Worm (Caenorhabditis elegans): ENCODE results near the gene Y53G8B.1.

The Y53G8B.1 gene

ce11 chrIII:3161600-3161999 lies 32.5 kb downstream of the Y53G8B.1 start:
- no peak for TF ChIP-seq flt-1 (GFP tag; IDR thresholded peaks at IDR 0.05)
- TF ChIP-seq sea-1 (GFP tag; conservative IDR thresholded peaks at IDR 0.05): no peak
- TF ChIP-seq B0310.2 (tag; optimal IDR thresholded peaks at IDR 0.05): no peak
- TF ChIP-seq tra-4 (tag; optimal IDR thresholded peaks at IDR 0.05): no peak
- no peak for TF ChIP-seq ets-7 (tag; optimal IDR thresholded peaks at IDR 0.05)
- TF ChIP-seq tbx-11 (GFP tag; IDR thresholded peaks at IDR 0.05): no peak
- no peak for TF ChIP-seq ceh-36 (tag; optimal IDR thresholded peaks at IDR 0.05)
- no peak for TF ChIP-seq tbx-37 (GFP tag; conservative IDR thresholded peaks at IDR 0.05)
- TF ChIP-seq F13C5.2 (tag; optimal IDR thresholded peaks at IDR 0.05): no peak
- TF ChIP-seq ceh-13 (GFP tag; optimal IDR thresholded peaks at IDR 0.05): no peak
- no peak for TF ChIP-seq hnd-1 (tag; optimal IDR thresholded peaks at IDR 0.05)
- TF ChIP-seq pes-1 (GFP tag; IDR thresholded peaks at IDR 0.05): no peak
- no peak for TF ChIP-seq ama-1 (optimal IDR thresholded peaks at IDR 0.05)
- TF ChIP-seq hmg-4 (GFP tag; optimal IDR thresholded peaks at IDR 0.05): no peak
- no peak for TF ChIP-seq scrt-1 (GFP tag; IDR thresholded peaks at IDR 0.05)
- no peak for TF ChIP-seq hmbx-1 (tag; optimal IDR thresholded peaks at IDR 0.05)

ce11 chrIII:3163448-3163847 lies 34.4 kb downstream of the Y53G8B.1 start:
- TF ChIP-seq ceh-13 (GFP tag; optimal IDR thresholded peaks at IDR 0.05) (no peak), ama-1 (optimal IDR thresholded peaks at IDR 0.05) (no peak), tbx-37 (GFP tag; conservative IDR thresholded peaks at IDR 0.05) (no peak), hmg-4 (GFP tag; optimal IDR thresholded peaks at IDR 0.05) (no peak), sea-1 (GFP tag; conservative IDR thresholded peaks at IDR 0.05) (no peak), ceh-36 (tag; optimal IDR thresholded peaks at IDR 0.05) (no peak), B0310.2 (tag; optimal IDR thresholded peaks at IDR 0.05) (no peak), hnd-1 (tag; optimal IDR thresholded peaks at IDR 0.05) (no peak), aly-1 (tag; optimal IDR thresholded peaks at IDR 0.05) (no peak)

DNA sequence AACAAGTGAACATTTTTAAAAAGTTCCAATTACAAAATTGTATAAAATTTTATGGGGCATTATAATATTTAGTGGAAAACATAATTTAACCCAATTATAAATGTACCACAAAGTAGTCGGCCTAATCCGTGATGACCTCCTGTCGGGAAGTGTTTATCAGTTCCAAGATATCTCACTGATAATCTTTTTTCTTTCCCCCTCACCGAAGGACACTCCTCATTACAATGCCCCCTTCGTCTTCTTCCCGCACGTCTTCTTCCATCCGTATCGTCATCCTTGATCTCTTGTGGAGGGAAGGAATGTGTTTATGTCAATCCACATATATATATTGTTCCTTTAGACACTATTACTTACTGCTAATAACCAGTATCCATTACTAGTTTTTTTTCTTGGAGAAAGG lies 36.2 kb downstream of the Y53G8B.1 start, which contains the start of gene R148.5:
R148.5 (plus strand) TSS at position 331 of the 400 bp plus-strand sequence.
- no peak for TF ChIP-seq hnd-1 (tag; optimal IDR thresholded peaks at IDR 0.05)
- TF ChIP-seq flt-1 (GFP tag; IDR thresholded peaks at IDR 0.05): no peak
- TF ChIP-seq tra-4 (tag; optimal IDR thresholded peaks at IDR 0.05): no peak
- no peak for TF ChIP-seq F13C5.2 (tag; optimal IDR thresholded peaks at IDR 0.05)
- no peak for TF ChIP-seq ceh-13 (GFP tag; optimal IDR thresholded peaks at IDR 0.05)
- TF ChIP-seq ceh-36 (tag; optimal IDR thresholded peaks at IDR 0.05): no peak
- TF ChIP-seq ama-1 (optimal IDR thresholded peaks at IDR 0.05): no peak
- no peak for TF ChIP-seq aly-1 (tag; optimal IDR thresholded peaks at IDR 0.05)
- no peak for TF ChIP-seq ets-7 (tag; optimal IDR thresholded peaks at IDR 0.05)
- TF ChIP-seq tbx-11 (GFP tag; IDR thresholded peaks at IDR 0.05): no peak
- no peak for TF ChIP-seq scrt-1 (GFP tag; IDR thresholded peaks at IDR 0.05)
- TF ChIP-seq hmbx-1 (tag; optimal IDR thresholded peaks at IDR 0.05): no peak
- no peak for TF ChIP-seq B0310.2 (tag; optimal IDR thresholded peaks at IDR 0.05)
- TF ChIP-seq pes-1 (GFP tag; IDR thresholded peaks at IDR 0.05): no peak
- TF ChIP-seq tbx-37 (GFP tag; conservative IDR thresholded peaks at IDR 0.05): no peak
- TF ChIP-seq sea-1 (GFP tag; conservative IDR thresholded peaks at IDR 0.05): no peak

DNA sequence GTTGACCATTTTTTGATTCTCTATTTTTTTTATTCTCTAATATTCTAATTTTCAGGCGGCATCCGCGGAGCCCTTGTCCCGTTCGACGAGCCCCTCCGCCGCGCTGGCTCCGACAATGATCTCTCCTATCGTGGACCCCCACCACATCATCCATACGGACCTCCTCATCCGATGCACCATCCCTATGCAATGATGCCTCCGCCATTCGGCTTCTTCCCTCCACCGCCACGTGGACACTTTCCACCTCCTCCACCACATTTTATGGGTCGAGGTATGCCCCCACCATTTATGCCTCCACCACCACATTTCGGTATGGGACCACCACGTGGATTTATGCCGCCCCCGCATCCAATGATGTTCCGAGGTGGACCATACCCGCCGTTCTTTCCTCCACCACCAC lies 40.2 kb downstream of the Y53G8B.1 start:
- TF ChIP-seq tra-4 (tag; optimal IDR thresholded peaks at IDR 0.05) (no peak), B0310.2 (tag; optimal IDR thresholded peaks at IDR 0.05) (no peak), ceh-13 (GFP tag; optimal IDR thresholded peaks at IDR 0.05) (no peak), pes-1 (GFP tag; IDR thresholded peaks at IDR 0.05) (no peak), flt-1 (GFP tag; IDR thresholded peaks at IDR 0.05) (no peak)

DNA sequence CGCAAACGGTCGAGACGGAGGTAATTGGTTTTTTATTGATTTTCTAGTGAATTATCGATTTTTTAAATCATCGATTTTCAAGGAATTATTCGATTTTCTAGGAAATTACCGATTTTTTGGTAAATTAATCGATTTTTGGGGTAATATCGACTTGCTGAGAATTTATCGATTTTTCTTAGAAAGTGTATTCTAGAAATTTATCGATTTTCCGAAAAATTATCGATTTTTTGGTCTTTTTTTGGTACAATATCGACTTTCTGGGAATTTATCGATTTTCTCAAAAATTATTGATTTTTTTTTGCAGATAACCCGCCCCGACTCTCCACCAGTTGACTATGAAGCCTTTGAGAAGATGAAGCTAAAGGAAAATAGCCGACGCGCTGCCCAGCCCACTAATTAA lies 41.5 kb downstream of the Y53G8B.1 start:
- no peak for TF ChIP-seq tra-4 (tag; optimal IDR thresholded peaks at IDR 0.05)
- TF ChIP-seq sea-1 (GFP tag; conservative IDR thresholded peaks at IDR 0.05): no peak
- no peak for TF ChIP-seq flt-1 (GFP tag; IDR thresholded peaks at IDR 0.05)
- no peak for TF ChIP-seq ceh-13 (GFP tag; optimal IDR thresholded peaks at IDR 0.05)
- no peak for TF ChIP-seq scrt-1 (GFP tag; IDR thresholded peaks at IDR 0.05)
- no peak for TF ChIP-seq B0310.2 (tag; optimal IDR thresholded peaks at IDR 0.05)
- TF ChIP-seq F13C5.2 (tag; optimal IDR thresholded peaks at IDR 0.05): no peak
- TF ChIP-seq hmg-4 (GFP tag; optimal IDR thresholded peaks at IDR 0.05): no peak

ce11 chrIII:3171382-3171781 lies 42.3 kb downstream of the Y53G8B.1 start, which contains the start of gene R148.4:
R148.4 (plus strand) TSS chrIII:3171592.
- TF ChIP-seq ets-7 (tag; optimal IDR thresholded peaks at IDR 0.05) (no peak), flt-1 (GFP tag; IDR thresholded peaks at IDR 0.05) (no peak), B0310.2 (tag; optimal IDR thresholded peaks at IDR 0.05) (peak; percentile 35), F13C5.2 (tag; optimal IDR thresholded peaks at IDR 0.05) (no peak), aly-1 (tag; optimal IDR thresholded peaks at IDR 0.05) (no peak), sea-1 (GFP tag; conservative IDR thresholded peaks at IDR 0.05) (no peak)

DNA sequence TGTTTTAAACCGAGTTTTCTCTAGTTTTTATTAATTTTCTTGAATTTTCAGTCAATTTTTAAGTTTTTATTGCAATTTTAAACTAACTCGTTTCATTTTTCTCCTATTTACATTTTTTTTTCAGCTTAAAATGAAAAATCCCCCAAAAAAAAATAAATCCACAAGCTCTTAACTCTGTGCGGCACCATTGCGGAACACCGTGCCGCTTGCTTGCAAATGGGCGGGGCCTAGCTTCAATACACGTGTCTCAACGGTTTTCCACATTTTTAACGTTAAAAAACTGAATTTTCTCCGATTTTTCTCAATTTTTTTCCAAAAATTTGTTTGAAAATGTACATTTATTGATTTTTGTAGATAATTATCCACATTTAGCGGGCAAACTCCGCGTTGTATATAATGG lies 45.9 kb downstream of the Y53G8B.1 start, which contains the start of gene R148.3:
R148.3 (plus strand) TSS at position 347 of the 400 bp plus-strand sequence.
- TF ChIP-seq ceh-36 (tag; optimal IDR thresholded peaks at IDR 0.05) (peak; percentile 94), tbx-37 (GFP tag; conservative IDR thresholded peaks at IDR 0.05) (peak; percentile 76), tbx-11 (GFP tag; IDR thresholded peaks at IDR 0.05) (peak; percentile 73), aly-1 (tag; optimal IDR thresholded peaks at IDR 0.05) (peak; percentile 68), B0310.2 (tag; optimal IDR thresholded peaks at IDR 0.05) (peak; percentile 58), tra-4 (tag; optimal IDR thresholded peaks at IDR 0.05) (peak; percentile 73), pes-1 (GFP tag; IDR thresholded peaks at IDR 0.05) (peak; percentile 82), flt-1 (GFP tag; IDR thresholded peaks at IDR 0.05) (peak; percentile 69; the same call in 1 of the 2 replicates), hnd-1 (tag; optimal IDR thresholded peaks at IDR 0.05) (peak; percentile 64), hmbx-1 (tag; optimal IDR thresholded peaks at IDR 0.05) (peak; percentile 32), ets-7 (tag; optimal IDR thresholded peaks at IDR 0.05) (peak; percentile 56), hmg-4 (GFP tag; optimal IDR thresholded peaks at IDR 0.05) (peak; percentile 44), F13C5.2 (tag; optimal IDR thresholded peaks at IDR 0.05) (peak; percentile 86), sea-1 (GFP tag; conservative IDR thresholded peaks at IDR 0.05) (peak; percentile 80; the same call in 1 of the 2 replicates), scrt-1 (GFP tag; IDR thresholded peaks at IDR 0.05) (peak; percentile 82), ceh-13 (GFP tag; optimal IDR thresholded peaks at IDR 0.05) (peak; percentile 63), ama-1 (optimal IDR thresholded peaks at IDR 0.05) (no peak)

Measured in whole organism, early embryonic.